Fruit fly (Drosophila melanogaster) Kc167 (cell line): ENCODE results near the gene Ugt305A1.

Source experiments
- Myc ChIP-seq: fragments of >200 bp; optimal IDR thresholded peaks from 2 replicates; lab custom pipeline; 2017; ENCODE audit warnings: missing external identifiers
- Sin3A ChIP-seq: fragments of >200 bp; optimal IDR thresholded peaks from 2 replicates; lab custom pipeline; 2018; ENCODE audit warnings: missing external identifiers
- h ChIP-seq: fragments of >200 bp; optimal IDR thresholded peaks from 3 replicates; lab custom pipeline; 2018; ENCODE audit warnings: missing external identifiers
- insv ChIP-seq: fragments of >200 bp; optimal IDR thresholded peaks from 3 replicates; lab custom pipeline; 2018; ENCODE audit warnings: missing external identifiers
- psq ChIP-seq: fragments of >200 bp; optimal IDR thresholded peaks from 2 replicates; lab custom pipeline; 2017; ENCODE audit warnings: missing external identifiers
- ttk ChIP-seq: sonication (Bioruptor generic); optimal IDR thresholded peaks from 2 replicates; lab custom pipeline; 2017; ENCODE audit warnings: missing external identifiers

- TF ChIP-seq Sin3A (no peak), psq (lab: Kevin White, UChicago) (no peak), Myc (no peak), h (lab: Kevin White, UChicago) (no peak), ttk (no peak), insv (lab: Kevin White, UChicago) (no peak)
Observed at dm6 chr3L:4087281-4087680, 27.7 kb downstream of the Ugt305A1 start, which contains the start of gene CG14989.
